Worm (Caenorhabditis elegans): ENCODE results near the gene nhr-201.

DNA sequence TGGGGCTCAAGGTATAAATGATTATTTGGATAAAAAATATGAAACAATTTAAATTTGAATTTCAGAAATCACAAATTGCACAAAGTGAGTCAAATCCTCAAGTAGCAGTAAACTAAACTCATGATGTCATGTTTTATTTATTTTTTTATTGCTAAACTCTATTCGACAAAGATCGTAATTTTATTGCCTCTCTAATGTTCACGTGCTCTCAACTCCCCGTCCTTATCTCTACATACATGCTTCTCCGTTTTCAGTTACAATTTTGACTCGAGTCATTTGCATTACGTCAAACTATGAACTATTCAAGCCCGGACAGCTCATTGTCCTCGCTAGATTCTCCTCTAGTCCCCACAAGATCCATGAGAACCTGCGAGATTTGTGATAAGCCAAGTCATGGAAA, 9.9 kb downstream of the nhr-201 start, which contains the start of gene nhr-99:
- TF ChIP-seq egl-27 (tag; optimal IDR thresholded peaks at IDR 0.05), result no peak
- no peak for TF ChIP-seq nhr-11 (tag; optimal IDR thresholded peaks at IDR 0.05)
- no peak for TF ChIP-seq zag-1 (tag; optimal IDR thresholded peaks at IDR 0.05)
- no peak for TF ChIP-seq aly-2 (tag; optimal IDR thresholded peaks at IDR 0.05)
- TF ChIP-seq spr-3 (GFP tag; optimal IDR thresholded peaks at IDR 0.05), result no peak
- TF ChIP-seq mep-1 (tag; optimal IDR thresholded peaks at IDR 0.05), result no peak
- TF ChIP-seq attf-4 (tag; optimal IDR thresholded peaks at IDR 0.05), result no peak
- TF ChIP-seq lin-1 (GFP tag; IDR thresholded peaks at IDR 0.05), result no peak
- no peak for TF ChIP-seq unc-62 (GFP tag; optimal IDR thresholded peaks at IDR 0.05 in 1 of 2)
- TF ChIP-seq unc-62 (tag; optimal IDR thresholded peaks at IDR 0.05), result no peak
- no peak for TF ChIP-seq lin-13 (GFP tag; optimal IDR thresholded peaks at IDR 0.05)
- no peak for TF ChIP-seq unc-39 (tag; optimal IDR thresholded peaks at IDR 0.05)
- no peak for TF ChIP-seq nhr-42 (GFP tag; IDR thresholded peaks at IDR 0.05)
- TF ChIP-seq vab-7 (GFP tag; IDR thresholded peaks at IDR 0.05), result no peak
- TF ChIP-seq mxl-3 (GFP tag; optimal IDR thresholded peaks at IDR 0.05), result peak; percentile 27
